Fruit fly (Drosophila melanogaster) whole organism, embryonic: Measurements from ENCODE around the gene CG14839.

Experiments
- BtbVII ChIP-seq: fragments of 200-800 bp; sonication (Bioruptor generic); optimal IDR thresholded peaks from 3 replicates; lab custom pipeline; 2017; ENCODE audit warnings: missing biosample characterization, mild to moderate bottlenecking, missing genetic modification characterization
- CG12391 ChIP-seq: fragments of 200-800 bp; sonication (Bioruptor generic); optimal IDR thresholded peaks from 3 replicates; lab custom pipeline; 2018; ENCODE audit warnings: missing biosample characterization, mild to moderate bottlenecking, missing genetic modification characterization, moderate library complexity
- CG12769 ChIP-seq: fragments of 200-800 bp; sonication (Bioruptor generic); optimal IDR thresholded peaks from 2 replicates; lab custom pipeline; 2019; ENCODE audit warnings: missing biosample characterization, mild to moderate bottlenecking, missing genetic modification characterization, moderate library complexity
- CG13424 ChIP-seq: fragments of 200-800 bp; sonication (Bioruptor generic); optimal IDR thresholded peaks from 2 replicates; lab custom pipeline; 2019; ENCODE audit warnings: missing biosample characterization, mild to moderate bottlenecking, missing genetic modification characterization, moderate library complexity
- CG14441 ChIP-seq: fragments of 200-800 bp; sonication (Bioruptor generic); IDR thresholded peaks from 2 replicates; pipeline ENCODE4 v1.3.6; 2022; ENCODE audit warnings: missing biosample characterization, missing genetic modification characterization
- CG15514 ChIP-seq: fragments of 200-800 bp; sonication (Bioruptor generic); optimal IDR thresholded peaks from 3 replicates; lab custom pipeline; 2017; ENCODE audit warnings: missing biosample characterization, missing genetic modification characterization, mild to moderate bottlenecking, moderate library complexity, missing genetic modification reagents
- CG18262 ChIP-seq: fragments of 200-800 bp; optimal IDR thresholded peaks from 3 replicates; lab custom pipeline; 2019; ENCODE audit warnings: missing biosample characterization, mild to moderate bottlenecking, missing genetic modification characterization, moderate library complexity
- CG1832 ChIP-seq: fragments of 200-800 bp; sonication (Bioruptor generic); optimal IDR thresholded peaks from 2 replicates; lab custom pipeline; 2017; ENCODE audit warnings: missing biosample characterization, mild to moderate bottlenecking, missing genetic modification characterization, inconsistent platforms
- CG2678 ChIP-seq: fragments of 200-800 bp; sonication (Bioruptor generic); optimal IDR thresholded peaks from 3 replicates; lab custom pipeline; 2019; ENCODE audit warnings: missing biosample characterization, mild to moderate bottlenecking, missing genetic modification characterization, moderate library complexity
- CG3838 ChIP-seq: fragments of 200-800 bp; sonication (Bioruptor generic); optimal IDR thresholded peaks from 3 replicates; lab custom pipeline; 2016; ENCODE audit warnings: missing biosample characterization, missing genetic modification characterization
- CG6813 ChIP-seq: fragments of 200-800 bp; sonication (Bioruptor generic); optimal IDR thresholded peaks from 2 replicates; lab custom pipeline; 2017; ENCODE audit warnings: missing biosample characterization, missing genetic modification characterization, mild to moderate bottlenecking, moderate library complexity, missing genetic modification reagents
- CG7987 ChIP-seq: fragments of 200-800 bp; sonication (Bioruptor generic); optimal IDR thresholded peaks from 2 replicates; lab custom pipeline; 2018; ENCODE audit warnings: missing biosample characterization, mild to moderate bottlenecking, missing genetic modification characterization, moderate library complexity
- CG8388 ChIP-seq: fragments of 200-800 bp; sonication (Bioruptor generic); optimal IDR thresholded peaks from 2 replicates; lab custom pipeline; 2019; ENCODE audit warnings: missing biosample characterization, mild to moderate bottlenecking, missing genetic modification characterization, moderate library complexity
- CG9727 ChIP-seq: fragments of 200-800 bp; sonication (Bioruptor generic); optimal IDR thresholded peaks from 3 replicates; lab custom pipeline; 2017; ENCODE audit warnings: missing biosample characterization, mild to moderate bottlenecking, missing genetic modification characterization
- Deaf1 ChIP-seq: fragments of 200-800 bp; optimal IDR thresholded peaks from 3 replicates; lab custom pipeline; 2019; ENCODE audit warnings: missing biosample characterization, mild to moderate bottlenecking, missing genetic modification characterization, moderate library complexity
- Gug ChIP-seq: fragments of 200-800 bp; sonication (Bioruptor generic); IDR thresholded peaks from 4 replicates; pipeline ENCODE4 v1.3.6; 2022; ENCODE audit warnings: missing biosample characterization, missing genetic modification characterization
- Hand ChIP-seq: fragments of 200-800 bp; sonication (Bioruptor generic); optimal IDR thresholded peaks from 2 replicates; lab custom pipeline; 2017; ENCODE audit warnings: mild to moderate bottlenecking, missing biosample characterization, missing genetic modification reagents, missing genetic modification characterization
- Myb ChIP-seq: fragments of 200-800 bp; sonication (Bioruptor generic); optimal IDR thresholded peaks from 2 replicates; lab custom pipeline; 2016; ENCODE audit warnings: missing biosample characterization, missing genetic modification characterization
- Oli ChIP-seq: fragments of 200-800 bp; sonication (Bioruptor generic); optimal IDR thresholded peaks from 2 replicates; lab custom pipeline; 2018; ENCODE audit warnings: missing biosample characterization, mild to moderate bottlenecking, missing genetic modification characterization, moderate library complexity
- Sox102F ChIP-seq: fragments of 200-800 bp; sonication (Bioruptor generic); optimal IDR thresholded peaks from 2 replicates; lab custom pipeline; 2018; ENCODE audit warnings: missing biosample characterization, mild to moderate bottlenecking, missing genetic modification characterization, moderate library complexity
- Ssrp ChIP-seq: fragments of 200-800 bp; sonication (Bioruptor generic); optimal IDR thresholded peaks from 2 replicates; lab custom pipeline; 2018; ENCODE audit warnings: missing biosample characterization, mild to moderate bottlenecking, missing genetic modification characterization, moderate library complexity
- Stat92E ChIP-seq, 3 experiments: fragments of >200 bp in 2 of 3; fragments of 200-800 bp in 1 of 3; sonication (Bioruptor generic) in 1 of 3; optimal IDR thresholded peaks; 2 replicates each; lab custom pipeline; 2017 to 2019; ENCODE audit warnings: missing biosample characterization in 3 of 3, missing genetic modification characterization in 3 of 3, mild to moderate bottlenecking in 1 of 3, moderate library complexity in 1 of 3
- Trl ChIP-seq, 3 experiments: fragments of >200 bp in 2 of 3; fragments of 200-800 bp in 1 of 3; sonication (Bioruptor generic) in 1 of 3; optimal IDR thresholded peaks; 2 replicates in 1 of 3; 3 replicates in 2 of 3; lab custom pipeline; 2016 to 2017; ENCODE audit warnings: missing biosample characterization in 1 of 3, missing genetic modification characterization in 1 of 3
- amos ChIP-seq: fragments of 200-800 bp; sonication (Bioruptor generic); IDR thresholded peaks from 2 replicates; pipeline ENCODE4 v1.3.6; 2022; ENCODE audit warnings: missing biosample characterization, missing genetic modification characterization; ENCODE audit not compliant: partially characterized antibody
- az2 ChIP-seq: fragments of 200-800 bp; sonication (Bioruptor generic); optimal IDR thresholded peaks from 3 replicates; lab custom pipeline; 2016; ENCODE audit warnings: missing biosample characterization, missing genetic modification characterization
- cad ChIP-seq: fragments of >200 bp; optimal IDR thresholded peaks from 2 replicates; lab custom pipeline; 2017; ENCODE audit warnings: missing biosample characterization, missing genetic modification characterization
- cg ChIP-seq: fragments of 200-800 bp; sonication (Bioruptor generic); optimal IDR thresholded peaks from 3 replicates; lab custom pipeline; 2019; ENCODE audit warnings: missing biosample characterization, mild to moderate bottlenecking, missing genetic modification characterization, moderate library complexity
- cwo ChIP-seq: fragments of 200-800 bp; sonication (Bioruptor generic); optimal IDR thresholded peaks from 3 replicates; lab custom pipeline; 2017; ENCODE audit warnings: missing biosample characterization, missing genetic modification characterization, mild to moderate bottlenecking, moderate library complexity, missing genetic modification reagents
- dmrt11E ChIP-seq: fragments of 200-800 bp; sonication (Bioruptor generic); optimal IDR thresholded peaks from 3 replicates; lab custom pipeline; 2018; ENCODE audit warnings: missing biosample characterization, mild to moderate bottlenecking, missing genetic modification characterization, moderate library complexity
- gem ChIP-seq: fragments of 200-800 bp; sonication (Bioruptor generic); optimal IDR thresholded peaks from 2 replicates; lab custom pipeline; 2019; ENCODE audit warnings: missing biosample characterization, mild to moderate bottlenecking, missing genetic modification characterization, moderate library complexity
- gro ChIP-seq: fragments of 200-800 bp; sonication (Bioruptor generic); optimal IDR thresholded peaks from 2 replicates; lab custom pipeline; 2016; ENCODE audit warnings: missing biosample characterization, missing genetic modification characterization
- hkb ChIP-seq, 2 experiments: fragments of 200-800 bp in 1 of 2; fragments of >200 bp in 1 of 2; sonication (Bioruptor generic) in 1 of 2; IDR thresholded peaks in 1 of 2; optimal IDR thresholded peaks in 1 of 2; 2 replicates each; pipeline versions ENCODE4 v1.3.6 to Lab custom; 2017 to 2022; ENCODE audit warnings: missing biosample characterization in 1 of 2, missing genetic modification characterization in 1 of 2
- inv ChIP-seq: fragments of 200-800 bp; sonication (Bioruptor generic); IDR thresholded peaks from 2 replicates; pipeline ENCODE4 v1.3.6; 2022; ENCODE audit warnings: missing biosample characterization, missing genetic modification characterization; ENCODE audit not compliant: partially characterized antibody
- lab ChIP-seq: fragments of 200-800 bp; sonication (Bioruptor generic); optimal IDR thresholded peaks from 3 replicates; lab custom pipeline; 2017; ENCODE audit warnings: missing biosample characterization, missing genetic modification characterization, mild to moderate bottlenecking, moderate library complexity, missing genetic modification reagents
- lilli ChIP-seq: fragments of 200-800 bp; sonication (Bioruptor generic); optimal IDR thresholded peaks from 3 replicates; lab custom pipeline; 2016; ENCODE audit warnings: missing biosample characterization, missing genetic modification characterization
- mirr ChIP-seq: fragments of 200-800 bp; sonication (Bioruptor generic); optimal IDR thresholded peaks from 3 replicates; lab custom pipeline; 2018; ENCODE audit warnings: missing biosample characterization, mild to moderate bottlenecking, missing genetic modification characterization
- nau ChIP-seq: fragments of 200-800 bp; sonication (Bioruptor generic); optimal IDR thresholded peaks from 3 replicates; lab custom pipeline; 2017; ENCODE audit warnings: missing biosample characterization, mild to moderate bottlenecking, missing genetic modification characterization, missing genetic modification reagents
- odd ChIP-seq: fragments of 200-800 bp; sonication (Bioruptor generic); optimal IDR thresholded peaks from 2 replicates; lab custom pipeline; 2017; ENCODE audit warnings: missing biosample characterization, mild to moderate bottlenecking, missing genetic modification characterization
- onecut ChIP-seq: fragments of 200-800 bp; sonication (Bioruptor generic); IDR thresholded peaks from 2 replicates; pipeline ENCODE4 v1.3.6; 2022; ENCODE audit warnings: missing biosample characterization, missing genetic modification characterization
- phol ChIP-seq: fragments of 200-800 bp; sonication (Bioruptor generic); optimal IDR thresholded peaks from 3 replicates; lab custom pipeline; 2018; ENCODE audit warnings: missing biosample characterization, mild to moderate bottlenecking, missing genetic modification characterization, moderate library complexity
- sd ChIP-seq: fragments of 200-800 bp; sonication (Bioruptor generic); optimal IDR thresholded peaks from 3 replicates; lab custom pipeline; 2018; ENCODE audit warnings: missing biosample characterization, mild to moderate bottlenecking, missing genetic modification characterization, moderate library complexity
- sens ChIP-seq: fragments of 200-800 bp; sonication (Bioruptor generic); peaks from one replicate; lab custom pipeline; 2016; ENCODE audit warnings: missing biosample characterization, missing genetic modification characterization
- sug ChIP-seq: fragments of 200-800 bp; optimal IDR thresholded peaks from 2 replicates; lab custom pipeline; 2019; ENCODE audit warnings: missing biosample characterization, mild to moderate bottlenecking, missing genetic modification characterization, moderate library complexity
- tio ChIP-seq: fragments of 200-800 bp; sonication (Bioruptor generic); optimal IDR thresholded peaks from 2 replicates; lab custom pipeline; 2017; ENCODE audit warnings: missing biosample characterization, missing genetic modification characterization, inconsistent platforms
- yki ChIP-seq: fragments of >200 bp; optimal IDR thresholded peaks from 3 replicates; lab custom pipeline; 2018

Gene CG14839

dm6 chr3R:14284422-14284760, 22.2 kb downstream of the CG14839 start (continued):
- TF ChIP-seq hkb (optimal IDR thresholded peaks at IDR 0.05; lab: Kevin White, UChicago) (no peak), hkb (GFP tag; IDR thresholded peaks at IDR 0.05; lab: Robert Waterston, UW) (no peak), CG12391 (tag; lab: Kevin White, UChicago) (no peak), Hand (GFP tag; lab: Kevin White, UChicago) (peak; percentile 14), CG15514 (peak; percentile 13), amos (GFP tag; lab: Robert Waterston, UW) (no peak), nau (GFP tag; lab: Kevin White, UChicago) (peak; percentile 10), CG13424 (tag; lab: Kevin White, UChicago) (peak; percentile 40), inv (GFP tag; lab: Robert Waterston, UW) (no peak), sens (peak; percentile 79), Gug (GFP tag; lab: Robert Waterston, UW) (no peak)

- peak; percentile 14; the same call in 1 of the 2 replicates for TF ChIP-seq onecut (GFP tag; lab: Robert Waterston, UW)
- peak; percentile 71 to 92 for TF ChIP-seq Trl (optimal IDR thresholded peaks at IDR 0.05; lab: Kevin White, UChicago)
- TF ChIP-seq Trl (GFP tag; optimal IDR thresholded peaks at IDR 0.05; lab: Kevin White, UChicago) = no peak
- peak; percentile 14 for TF ChIP-seq CG7987 (GFP tag; lab: Kevin White, UChicago)
- peak; percentile 58 for TF ChIP-seq BtbVII
- peak; percentile 6 for TF ChIP-seq CG3838 (GFP tag; lab: Kevin White, UChicago)
- TF ChIP-seq az2 (GFP tag; lab: Kevin White, UChicago) = peak; percentile 12
- TF ChIP-seq odd = no peak
- TF ChIP-seq cad = peak; percentile 45
- TF ChIP-seq mirr (GFP tag; lab: Kevin White, UChicago) = peak; percentile 46
- TF ChIP-seq CG18262 (tag; lab: Kevin White, UChicago) = peak; percentile 10
- TF ChIP-seq CG6813 (GFP tag; lab: Kevin White, UChicago) = peak; percentile 16
- TF ChIP-seq dmrt11E = no peak
- TF ChIP-seq CG8388 (GFP tag; lab: Kevin White, UChicago) = no peak
- TF ChIP-seq sug = peak; percentile 19
- TF ChIP-seq CG14441 (GFP tag; lab: Robert Waterston, UW) = no peak
- peak; percentile 11 for TF ChIP-seq Ssrp (tag; lab: Kevin White, UChicago)
- peak; percentile 2 for TF ChIP-seq yki
- TF ChIP-seq cg (GFP tag; lab: Kevin White, UChicago) = peak; percentile 46
- peak; percentile 38 for TF ChIP-seq phol (tag; lab: Kevin White, UChicago)
- peak; percentile 34 for TF ChIP-seq Oli (tag; lab: Kevin White, UChicago)
- peak; percentile 0 for TF ChIP-seq CG1832 (GFP tag; lab: Kevin White, UChicago)
- peak; percentile 36 for TF ChIP-seq Sox102F (GFP tag; lab: Kevin White, UChicago)
- peak; percentile 75 for TF ChIP-seq gro
- peak; percentile 79 for TF ChIP-seq sd
- no peak for TF ChIP-seq Myb
- TF ChIP-seq lab (GFP tag; lab: Kevin White, UChicago) = peak; percentile 42
- peak in 1 of 3 experiments; percentile 84 for TF ChIP-seq Stat92E (GFP tag; optimal IDR thresholded peaks at IDR 0.05; lab: Kevin White, UChicago)
- peak; percentile 29 for TF ChIP-seq Deaf1
- TF ChIP-seq gem (tag; lab: Kevin White, UChicago) = peak; percentile 45
- TF ChIP-seq tio (GFP tag; lab: Kevin White, UChicago) = peak; percentile 34
- no peak for TF ChIP-seq CG12769 (tag; lab: Kevin White, UChicago)
- TF ChIP-seq CG2678 (tag; lab: Kevin White, UChicago) = peak; percentile 17
- TF ChIP-seq CG9727 = no peak
- peak; percentile 40 for TF ChIP-seq lilli (GFP tag; lab: Kevin White, UChicago)
- TF ChIP-seq cwo (GFP tag; lab: Kevin White, UChicago) = peak; percentile 21
Observed at dm6 chr3R:14285059-14285953, 23.1 kb downstream of the CG14839 start.
